Fruit fly (Drosophila melanogaster) whole organism, embryonic: Measurements from ENCODE around the gene HDAC6.

Source experiments
- Awh ChIP-seq: fragments of 200-800 bp; sonication (Bioruptor generic); IDR thresholded peaks from 2 replicates; pipeline ENCODE4, ENCODE4 v1.3.6; 2022; ENCODE audit warnings: missing biosample characterization, missing genetic modification characterization
- CG1024 ChIP-seq: fragments of 200-800 bp; sonication (Bioruptor generic); IDR thresholded peaks from 2 replicates; pipeline ENCODE4 v1.3.6; 2022; ENCODE audit warnings: missing biosample characterization, missing genetic modification characterization
- CG10462 ChIP-seq: fragments of 200-800 bp; sonication (Bioruptor generic); optimal IDR thresholded peaks from 2 replicates; lab custom pipeline; 2016; ENCODE audit warnings: missing biosample characterization, missing genetic modification characterization
- CG12769 ChIP-seq: fragments of 200-800 bp; sonication (Bioruptor generic); optimal IDR thresholded peaks from 2 replicates; lab custom pipeline; 2019; ENCODE audit warnings: missing biosample characterization, mild to moderate bottlenecking, missing genetic modification characterization, moderate library complexity
- CG14050 ChIP-seq: fragments of 200-800 bp; sonication (Bioruptor generic); IDR thresholded peaks from 3 replicates; pipeline ENCODE4 v1.3.6; 2022; ENCODE audit warnings: missing biosample characterization, missing genetic modification characterization
- CG15479 ChIP-seq: fragments of 200-800 bp; sonication (Bioruptor generic); optimal IDR thresholded peaks from 3 replicates; lab custom pipeline; 2019; ENCODE audit warnings: missing biosample characterization, mild to moderate bottlenecking, missing genetic modification characterization, moderate library complexity
- CG15514 ChIP-seq: fragments of 200-800 bp; sonication (Bioruptor generic); optimal IDR thresholded peaks from 3 replicates; lab custom pipeline; 2017; ENCODE audit warnings: missing biosample characterization, missing genetic modification characterization, mild to moderate bottlenecking, moderate library complexity, missing genetic modification reagents
- CG16863 ChIP-seq: fragments of 200-800 bp; sonication (Bioruptor generic); optimal IDR thresholded peaks from 3 replicates; lab custom pipeline; 2016; ENCODE audit warnings: missing biosample characterization, missing genetic modification characterization
- CG17186 ChIP-seq: fragments of 200-800 bp; sonication (Bioruptor generic); optimal IDR thresholded peaks from 3 replicates; lab custom pipeline; 2017; ENCODE audit warnings: missing biosample characterization, missing genetic modification reagents, missing genetic modification characterization
- CG2712 ChIP-seq: fragments of 200-800 bp; optimal IDR thresholded peaks from 3 replicates; lab custom pipeline; 2019; ENCODE audit warnings: missing biosample characterization, mild to moderate bottlenecking, missing genetic modification characterization, moderate library complexity
- CG2889 ChIP-seq: fragments of 200-800 bp; sonication (Bioruptor generic); IDR thresholded peaks from 3 replicates; pipeline ENCODE4 v1.3.6; 2022; ENCODE audit warnings: missing biosample characterization, missing genetic modification characterization
- CG30403 ChIP-seq: fragments of 200-800 bp; sonication (Bioruptor generic); optimal IDR thresholded peaks from 3 replicates; lab custom pipeline; 2016; ENCODE audit warnings: missing biosample characterization, missing genetic modification characterization
- CG4424 ChIP-seq: fragments of 200-800 bp; sonication (Bioruptor generic); optimal IDR thresholded peaks from 3 replicates; lab custom pipeline; 2016; ENCODE audit warnings: missing biosample characterization, missing genetic modification characterization
- CG4854 ChIP-seq: fragments of 200-800 bp; sonication (Bioruptor generic); optimal IDR thresholded peaks from 2 replicates; lab custom pipeline; 2016; ENCODE audit warnings: missing biosample characterization, missing genetic modification characterization, inconsistent platforms
- CG7357 ChIP-seq: fragments of 200-800 bp; sonication (Bioruptor generic); IDR thresholded peaks from 3 replicates; pipeline ENCODE4 v1.3.6; 2022; ENCODE audit warnings: missing biosample characterization, missing genetic modification characterization
- CG8290 ChIP-seq, 3 experiments: fragments of 200-800 bp; sonication (Bioruptor generic); optimal IDR thresholded peaks; 2 replicates each; lab custom pipeline; 2016 to 2019; ENCODE audit warnings: missing biosample characterization in 3 of 3, missing genetic modification characterization in 3 of 3, mild to moderate bottlenecking in 2 of 3, moderate library complexity in 1 of 3
- CG8924 ChIP-seq: fragments of 200-800 bp; optimal IDR thresholded peaks from 3 replicates; lab custom pipeline; 2019; ENCODE audit warnings: missing biosample characterization, mild to moderate bottlenecking, missing genetic modification characterization, moderate library complexity
- CG9817 ChIP-seq: fragments of 200-800 bp; sonication (Bioruptor generic); optimal IDR thresholded peaks from 2 replicates; lab custom pipeline; 2018; ENCODE audit warnings: missing biosample characterization, mild to moderate bottlenecking, missing genetic modification characterization, moderate library complexity
- Drgx ChIP-seq: fragments of 200-800 bp; sonication (Bioruptor generic); IDR thresholded peaks from 2 replicates; pipeline ENCODE4 v1.3.6; 2022; ENCODE audit warnings: missing biosample characterization, missing genetic modification characterization
- E2f2 ChIP-seq: fragments of 200-800 bp; sonication (Bioruptor generic); IDR thresholded peaks from 2 replicates; pipeline ENCODE4 v1.3.6; 2022; ENCODE audit warnings: missing biosample characterization, missing genetic modification characterization
- Ets97D ChIP-seq: fragments of 200-800 bp; sonication (Bioruptor generic); optimal IDR thresholded peaks from 3 replicates; lab custom pipeline; 2016; ENCODE audit warnings: missing biosample characterization, missing genetic modification characterization
- HmgD ChIP-seq: fragments of 200-800 bp; sonication (Bioruptor generic); optimal IDR thresholded peaks from 3 replicates; lab custom pipeline; 2016; ENCODE audit warnings: missing biosample characterization, missing genetic modification characterization
- Hmr ChIP-seq: fragments of 200-800 bp; sonication (Bioruptor generic); optimal IDR thresholded peaks from 3 replicates; lab custom pipeline; 2017; ENCODE audit warnings: mild to moderate bottlenecking, missing biosample characterization, missing genetic modification reagents, missing genetic modification characterization
- Hr39 ChIP-seq: fragments of >200 bp; optimal IDR thresholded peaks from 2 replicates; lab custom pipeline; 2017
- Med ChIP-seq: fragments of 200-800 bp; sonication (Bioruptor generic); peaks from one replicate; lab custom pipeline; 2016; ENCODE audit warnings: missing biosample characterization, missing genetic modification characterization, mild to moderate bottlenecking, inconsistent platforms, moderate library complexity
- PHDP ChIP-seq: fragments of 200-800 bp; sonication (Bioruptor generic); optimal IDR thresholded peaks from 3 replicates; lab custom pipeline; 2018; ENCODE audit warnings: missing biosample characterization, mild to moderate bottlenecking, missing genetic modification characterization, moderate library complexity
- Poxn ChIP-seq: fragments of 200-800 bp; sonication (Bioruptor generic); IDR thresholded peaks from 2 replicates; pipeline ENCODE4 v1.3.6; 2022; ENCODE audit warnings: missing biosample characterization, missing genetic modification characterization
- Rfx ChIP-seq: fragments of 200-800 bp; sonication (Bioruptor generic); IDR thresholded peaks from 2 replicates; pipeline ENCODE4 v1.3.6; 2022; ENCODE audit warnings: missing biosample characterization, missing genetic modification characterization
- Six4 ChIP-seq: fragments of 200-800 bp; sonication (Bioruptor generic); optimal IDR thresholded peaks from 2 replicates; lab custom pipeline; 2016; ENCODE audit warnings: missing biosample characterization, missing genetic modification characterization
- ac ChIP-seq: fragments of 200-800 bp; sonication (Bioruptor generic); optimal IDR thresholded peaks from 3 replicates; lab custom pipeline; 2017; ENCODE audit warnings: missing biosample characterization, mild to moderate bottlenecking, missing genetic modification characterization
- al ChIP-seq: fragments of 200-800 bp; sonication (Bioruptor generic); IDR thresholded peaks from 2 replicates; pipeline ENCODE4 v1.3.6; 2022; ENCODE audit warnings: missing biosample characterization, missing genetic modification characterization
- az2 ChIP-seq: fragments of 200-800 bp; sonication (Bioruptor generic); optimal IDR thresholded peaks from 3 replicates; lab custom pipeline; 2016; ENCODE audit warnings: missing biosample characterization, missing genetic modification characterization
- bsh ChIP-seq, 2 experiments: fragments of 200-800 bp; sonication (Bioruptor generic); optimal IDR thresholded peaks; 2 replicates each; lab custom pipeline; 2017 to 2018; ENCODE audit warnings: mild to moderate bottlenecking in 2 of 2, missing biosample characterization in 2 of 2, missing genetic modification characterization in 2 of 2, moderate library complexity in 1 of 2
- grau ChIP-seq: fragments of 200-800 bp; optimal IDR thresholded peaks from 3 replicates; lab custom pipeline; 2019; ENCODE audit warnings: missing biosample characterization, mild to moderate bottlenecking, missing genetic modification characterization, moderate library complexity
- lola ChIP-seq, 3 experiments: fragments of >200 bp in 2 of 3; fragments of 200-800 bp in 1 of 3; sonication (Bioruptor generic) in 1 of 3; optimal IDR thresholded peaks; 2 replicates each; lab custom pipeline; 2017 to 2019; ENCODE audit warnings: missing biosample characterization in 3 of 3, missing genetic modification characterization in 3 of 3, mild to moderate bottlenecking in 1 of 3, moderate library complexity in 1 of 3
- nmo ChIP-seq: fragments of 200-800 bp; sonication (Bioruptor generic); optimal IDR thresholded peaks from 2 replicates; lab custom pipeline; 2018; ENCODE audit warnings: missing biosample characterization, mild to moderate bottlenecking, missing genetic modification characterization, moderate library complexity
- otp ChIP-seq: fragments of 200-800 bp; sonication (Bioruptor generic); IDR thresholded peaks from 3 replicates; pipeline ENCODE4, ENCODE4 v1.3.6; 2022; ENCODE audit warnings: missing biosample characterization, missing genetic modification characterization
- phol ChIP-seq: fragments of 200-800 bp; sonication (Bioruptor generic); optimal IDR thresholded peaks from 3 replicates; lab custom pipeline; 2018; ENCODE audit warnings: missing biosample characterization, mild to moderate bottlenecking, missing genetic modification characterization, moderate library complexity
- sens ChIP-seq: fragments of 200-800 bp; sonication (Bioruptor generic); peaks from one replicate; lab custom pipeline; 2016; ENCODE audit warnings: missing biosample characterization, missing genetic modification characterization
- tgo ChIP-seq: fragments of 200-800 bp; sonication (Bioruptor generic); IDR thresholded peaks from 3 replicates; pipeline ENCODE4 v1.3.6; 2022; ENCODE audit warnings: missing biosample characterization, missing genetic modification characterization
- tx ChIP-seq: fragments of 200-800 bp; sonication (Bioruptor generic); optimal IDR thresholded peaks from 2 replicates; lab custom pipeline; 2016; ENCODE audit warnings: missing biosample characterization, missing genetic modification characterization
- vnd ChIP-seq: fragments of 200-800 bp; sonication (Bioruptor generic); IDR thresholded peaks from 3 replicates; pipeline ENCODE4 v1.3.6; 2022; ENCODE audit warnings: missing biosample characterization, missing genetic modification characterization; ENCODE audit not compliant: partially characterized antibody
- yki ChIP-seq: fragments of >200 bp; optimal IDR thresholded peaks from 3 replicates; lab custom pipeline; 2018

Gene HDAC6

DNA sequence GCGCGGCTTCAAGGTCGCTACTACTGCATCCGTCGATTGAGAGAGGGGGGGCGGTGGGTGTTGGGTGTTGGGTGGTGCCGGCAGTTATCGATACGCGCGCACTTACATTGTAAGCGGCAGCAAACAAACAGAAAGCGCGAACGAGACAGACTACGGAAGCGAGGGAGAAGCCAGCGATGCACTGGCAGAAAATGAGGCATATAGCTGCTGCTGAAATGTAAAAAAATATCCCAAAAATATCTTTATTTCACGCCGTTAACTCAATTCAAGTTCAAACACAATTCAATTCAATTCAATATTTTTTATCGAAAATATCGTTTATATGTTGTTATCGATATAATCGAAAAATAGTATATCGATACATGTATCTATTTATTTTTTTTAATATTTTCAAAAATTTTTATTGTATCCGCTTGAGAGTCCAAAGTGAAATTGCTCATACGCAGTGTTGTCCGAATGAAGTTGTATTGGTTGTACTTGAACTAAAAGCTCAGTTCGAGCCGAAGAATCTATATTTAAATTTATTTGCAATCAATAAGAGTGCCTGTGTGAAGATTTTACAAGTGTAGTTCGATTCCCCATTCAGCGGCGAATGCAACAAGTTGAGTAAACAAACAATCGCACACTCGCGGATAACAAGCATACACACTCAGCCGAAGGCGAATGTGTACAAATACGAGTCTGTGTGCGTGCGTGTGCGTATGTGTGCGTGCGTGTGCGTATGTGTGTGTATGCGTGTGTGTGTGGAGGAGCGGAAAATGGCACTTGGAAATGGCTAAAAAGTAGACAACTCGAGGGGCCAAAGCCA, 20.8 kb upstream of the HDAC6 start (continued):
- TF ChIP-seq Ets97D = no peak
- TF ChIP-seq CG1024 (GFP tag; lab: Robert Waterston, UW) = no peak
- TF ChIP-seq E2f2 (GFP tag; lab: Robert Waterston, UW) = no peak
- no peak for TF ChIP-seq CG2889 (GFP tag; lab: Robert Waterston, UW)
- peak; percentile 49 for TF ChIP-seq Rfx (GFP tag; lab: Robert Waterston, UW)
- no peak for TF ChIP-seq CG12769 (tag; lab: Kevin White, UChicago)
- peak; percentile 42 for TF ChIP-seq CG2712
- peak; percentile 46 for TF ChIP-seq Med (GFP tag; lab: Kevin White, UChicago)
- TF ChIP-seq CG30403 (GFP tag; lab: Kevin White, UChicago) = peak; percentile 54
- no peak for TF ChIP-seq HmgD (GFP tag; lab: Kevin White, UChicago)
- TF ChIP-seq al (GFP tag; lab: Robert Waterston, UW) = no peak
- no peak for TF ChIP-seq CG8290 (GFP tag; optimal IDR thresholded peaks at IDR 0.05; lab: Kevin White, UChicago)
- TF ChIP-seq CG8290 (tag; optimal IDR thresholded peaks at IDR 0.05; lab: Kevin White, UChicago) = no peak
- TF ChIP-seq PHDP = peak; percentile 5
- TF ChIP-seq CG14050 (GFP tag; lab: Robert Waterston, UW) = no peak
- no peak for TF ChIP-seq vnd (GFP tag; lab: Robert Waterston, UW)
- peak; percentile 4 for TF ChIP-seq CG4424 (GFP tag; lab: Kevin White, UChicago)
- TF ChIP-seq CG8924 (tag; lab: Kevin White, UChicago) = peak; percentile 26
- TF ChIP-seq lola (GFP tag; optimal IDR thresholded peaks at IDR 0.05; lab: Kevin White, UChicago) = no peak
- TF ChIP-seq phol (tag; lab: Kevin White, UChicago) = peak; percentile 54
- TF ChIP-seq Awh (GFP tag; lab: Robert Waterston, UW) = peak; percentile 51; the same call in 1 of the 2 replicates
- no peak for TF ChIP-seq otp (GFP tag; lab: Robert Waterston, UW)
- no peak for TF ChIP-seq Six4 (GFP tag; lab: Kevin White, UChicago)
- TF ChIP-seq az2 (GFP tag; lab: Kevin White, UChicago) = peak; percentile 12
- TF ChIP-seq Hmr (GFP tag; lab: Kevin White, UChicago) = no peak
- peak; percentile 42 for TF ChIP-seq nmo (GFP tag; lab: Kevin White, UChicago)
- TF ChIP-seq sens (GFP tag; lab: Kevin White, UChicago) = peak; percentile 90
- TF ChIP-seq ac = no peak
- peak; percentile 12 for TF ChIP-seq CG9817
- no peak for TF ChIP-seq CG15479
- peak; percentile 37 for TF ChIP-seq grau (tag; lab: Kevin White, UChicago)
- no peak for TF ChIP-seq CG17186 (GFP tag; lab: Kevin White, UChicago)
- TF ChIP-seq yki (lab: Kevin White, UChicago) = no peak

DNA sequence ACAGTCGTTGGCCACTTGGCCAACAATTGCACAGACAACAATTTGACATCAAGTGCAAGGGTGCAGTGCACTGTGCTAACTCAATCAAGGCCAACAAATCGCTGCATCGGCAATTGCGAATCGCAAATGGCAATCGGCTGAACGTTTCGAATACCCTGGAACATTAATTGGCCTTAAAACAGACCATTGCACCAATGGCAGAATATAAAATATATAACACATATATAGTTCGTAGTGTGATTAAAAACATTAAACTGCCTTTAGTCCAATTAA, 20.3 kb upstream of the HDAC6 start:
- TF ChIP-seq CG4854 (no peak), Hr39 (lab: Kevin White, UChicago) (peak; percentile 5)

DNA sequence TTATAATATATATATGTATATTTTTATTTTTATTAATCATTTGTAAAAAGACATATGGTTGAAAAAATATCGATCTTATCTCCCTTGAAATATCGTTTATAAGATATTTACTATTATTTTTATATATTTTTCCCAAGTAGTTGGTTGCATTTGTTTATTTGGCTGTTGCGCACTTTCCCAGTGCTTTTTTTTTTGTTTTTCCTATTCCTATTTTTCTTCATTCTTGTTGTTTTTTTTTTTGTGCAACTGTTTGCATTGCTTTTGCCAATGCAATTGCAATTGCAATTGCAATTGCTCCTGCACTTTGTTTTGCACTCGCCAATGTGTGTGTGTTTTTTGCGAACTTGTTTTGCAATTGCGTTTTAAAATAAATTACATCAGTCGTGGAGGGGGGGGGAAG, 19.7 kb upstream of the HDAC6 start:
- TF ChIP-seq tx (GFP tag; lab: Kevin White, UChicago) (no peak), CG10462 (no peak), CG16863 (GFP tag; lab: Kevin White, UChicago) (no peak), tgo (GFP tag; lab: Robert Waterston, UW) (no peak), Poxn (GFP tag; lab: Robert Waterston, UW) (no peak), CG15514 (no peak), CG7357 (GFP tag; lab: Robert Waterston, UW) (no peak), Drgx (GFP tag; lab: Robert Waterston, UW) (peak; percentile 55; the same call in 1 of the 2 replicates), bsh (GFP tag; optimal IDR thresholded peaks at IDR 0.05; lab: Kevin White, UChicago) (peak in 1 of 2 experiments; percentile 25)
- TF ChIP-seq, all 482 proteins: peak for 2
